Worm (Caenorhabditis elegans) whole organism, mixed stage, embryonic: Measurements from ENCODE around the gene F32D8.8.

Experiments
- M03D4.4 ChIP-seq: sonication (generic microtip); optimal IDR thresholded peaks from 2 replicates; lab custom pipeline; 2017; ENCODE audit warnings: mild to moderate bottlenecking, missing genetic modification characterization, missing compliant biosample characterization
- bed-3 ChIP-seq: fragments of 200-800 bp; sonication (Bioruptor generic); optimal IDR thresholded peaks from 3 replicates; lab custom pipeline; 2018; ENCODE audit warnings: mild to moderate bottlenecking, missing genetic modification characterization, moderate library complexity, missing compliant biosample characterization
- blmp-1 ChIP-seq: fragments of 150-350 bp; optimal IDR thresholded peaks from 2 replicates; lab custom pipeline; 2014; ENCODE audit warnings: missing biosample characterization, missing genetic modification characterization
- ceh-39 ChIP-seq: fragments of 150-350 bp; optimal IDR thresholded peaks from 2 replicates; lab custom pipeline; 2014; ENCODE audit warnings: missing biosample characterization, missing genetic modification characterization
- ceh-43 ChIP-seq: fragments of 200-800 bp; sonication (Bioruptor generic); optimal IDR thresholded peaks from 2 replicates; lab custom pipeline; 2018; ENCODE audit warnings: mild to moderate bottlenecking, missing genetic modification characterization, moderate library complexity, missing compliant biosample characterization
- ceh-83 ChIP-seq: fragments of 200-800 bp; sonication (Bioruptor generic); optimal IDR thresholded peaks from 2 replicates; lab custom pipeline; 2018; ENCODE audit warnings: mild to moderate bottlenecking, missing genetic modification characterization, missing compliant biosample characterization
- ces-1 ChIP-seq: fragments of 150-350 bp; optimal IDR thresholded peaks from 2 replicates; lab custom pipeline; 2014; ENCODE audit warnings: missing biosample characterization, missing genetic modification reagents, missing genetic modification characterization
- cnd-1 ChIP-seq: fragments of 200-800 bp; sonication (Bioruptor generic); optimal IDR thresholded peaks from 2 replicates; lab custom pipeline; 2018; ENCODE audit warnings: mild to moderate bottlenecking, missing genetic modification characterization, missing compliant biosample characterization
- drap-1 ChIP-seq: fragments of 200-800 bp; sonication (Bioruptor generic); optimal IDR thresholded peaks from 3 replicates; lab custom pipeline; 2018; ENCODE audit warnings: mild to moderate bottlenecking, missing genetic modification characterization, missing compliant biosample characterization
- elt-1 ChIP-seq: sonication (generic microtip); optimal IDR thresholded peaks from 2 replicates; lab custom pipeline; 2017; ENCODE audit warnings: missing genetic modification characterization, mild to moderate bottlenecking, missing compliant biosample characterization, antibody characterized with exemption, moderate library complexity, borderline replicate concordance; ENCODE audit not compliant: insufficient read depth
- elt-3 ChIP-seq: fragments of 150-350 bp; optimal IDR thresholded peaks from 2 replicates; lab custom pipeline; 2014; ENCODE audit warnings: missing biosample characterization, missing genetic modification characterization
- flh-1 ChIP-seq: fragments of 200-800 bp; sonication (Bioruptor generic); optimal IDR thresholded peaks from 2 replicates; lab custom pipeline; 2018; ENCODE audit warnings: mild to moderate bottlenecking, missing genetic modification characterization, moderate library complexity, missing compliant biosample characterization
- ham-2 ChIP-seq: fragments of 200-800 bp; sonication (Bioruptor generic); optimal IDR thresholded peaks from 2 replicates; lab custom pipeline; 2018; ENCODE audit warnings: mild to moderate bottlenecking, missing genetic modification characterization, missing compliant biosample characterization
- hlh-1 ChIP-seq: fragments of 150-350 bp; optimal IDR thresholded peaks from 2 replicates; lab custom pipeline; 2014; ENCODE audit warnings: missing biosample characterization, missing genetic modification reagents, missing genetic modification characterization
- lin-13 ChIP-seq: fragments of 150-350 bp; optimal IDR thresholded peaks from 2 replicates; lab custom pipeline; 2014; ENCODE audit warnings: missing biosample characterization, missing genetic modification characterization
- lin-32 ChIP-seq: fragments of 200-800 bp; sonication (Bioruptor generic); optimal IDR thresholded peaks from 2 replicates; lab custom pipeline; 2018; ENCODE audit warnings: mild to moderate bottlenecking, missing genetic modification characterization, missing compliant biosample characterization
- lsy-2 ChIP-seq: fragments of 150-350 bp; optimal IDR thresholded peaks from 2 replicates; lab custom pipeline; 2014; ENCODE audit warnings: missing biosample characterization, missing genetic modification characterization
- mab-5 ChIP-seq: fragments of 150-350 bp; optimal IDR thresholded peaks from 2 replicates; lab custom pipeline; 2014; ENCODE audit warnings: missing biosample characterization, missing genetic modification characterization
- nhr-12 ChIP-seq: fragments of 150-350 bp; optimal IDR thresholded peaks from 2 replicates; lab custom pipeline; 2014; ENCODE audit warnings: missing biosample characterization, missing genetic modification characterization
- pha-4 ChIP-seq: fragments of 150-350 bp; optimal IDR thresholded peaks from 2 replicates; lab custom pipeline; 2018; ENCODE audit warnings: missing biosample characterization, missing genetic modification reagents, missing genetic modification characterization
- sem-2 ChIP-seq: fragments of 200-800 bp; sonication (Bioruptor generic); optimal IDR thresholded peaks from 2 replicates; lab custom pipeline; 2018; ENCODE audit warnings: mild to moderate bottlenecking, missing genetic modification characterization, missing compliant biosample characterization
- snpc-4 ChIP-seq: fragments of 150-350 bp; optimal IDR thresholded peaks from 2 replicates; lab custom pipeline; 2014; ENCODE audit warnings: missing biosample characterization, missing genetic modification characterization
- sptf-1 ChIP-seq: sonication (generic microtip); optimal IDR thresholded peaks from 2 replicates; lab custom pipeline; 2017; ENCODE audit warnings: mild to moderate bottlenecking, missing genetic modification characterization, moderate library complexity, missing compliant biosample characterization
- tbx-8 ChIP-seq: fragments of 200-800 bp; sonication (Bioruptor generic); optimal IDR thresholded peaks from 2 replicates; lab custom pipeline; 2018; ENCODE audit warnings: mild to moderate bottlenecking, missing genetic modification characterization, moderate library complexity, missing compliant biosample characterization
- unc-120 ChIP-seq: sonication (generic microtip); optimal IDR thresholded peaks from 2 replicates; lab custom pipeline; 2017; ENCODE audit warnings: missing genetic modification characterization, missing compliant biosample characterization; ENCODE audit not compliant: poor library complexity, severe bottlenecking
- unc-62 ChIP-seq: fragments of 150-350 bp; optimal IDR thresholded peaks from 2 replicates; lab custom pipeline; 2014; ENCODE audit warnings: missing biosample characterization, missing genetic modification reagents, missing genetic modification characterization
- ztf-11 ChIP-seq: fragments of 150-350 bp; optimal IDR thresholded peaks from 2 replicates; lab custom pipeline; 2014; ENCODE audit warnings: missing biosample characterization, missing genetic modification characterization

F32D8.8 gene

ce11 chrV:10883478-10883877 lies 19.1 kb downstream of the F32D8.8 start, which contains the start of gene F32D8.2:
Gene F32D8.2, plus strand, starts transcription at chrV:10883778.
- TF ChIP-seq nhr-12 (tag; lab: Kevin White, UChicago) = no peak
- no peak for TF ChIP-seq unc-62 (GFP tag; lab: Kevin White, UChicago)
- no peak for TF ChIP-seq sem-2
- TF ChIP-seq flh-1 = no peak
- no peak for TF ChIP-seq elt-1 (tag; lab: Kevin White, UChicago)
- TF ChIP-seq tbx-8 (GFP tag; lab: Kevin White, UChicago) = no peak
- TF ChIP-seq lin-32 (GFP tag; lab: Kevin White, UChicago) = no peak
- TF ChIP-seq hlh-1 (tag; lab: Kevin White, UChicago) = no peak
- no peak for TF ChIP-seq ceh-43 (GFP tag; lab: Kevin White, UChicago)
- TF ChIP-seq mab-5 (tag; lab: Kevin White, UChicago) = no peak
- no peak for TF ChIP-seq cnd-1 (tag; lab: Kevin White, UChicago)
- TF ChIP-seq elt-3 = no peak
- no peak for TF ChIP-seq drap-1 (GFP tag; lab: Kevin White, UChicago)
- TF ChIP-seq lsy-2 = no peak
- TF ChIP-seq ces-1 (GFP tag; lab: Kevin White, UChicago) = no peak
- TF ChIP-seq blmp-1 (tag; lab: Kevin White, UChicago) = no peak
- TF ChIP-seq ham-2 (GFP tag; lab: Kevin White, UChicago) = no peak
- no peak for TF ChIP-seq ceh-83
- TF ChIP-seq bed-3 (GFP tag; lab: Kevin White, UChicago) = no peak
- TF ChIP-seq, all 35 proteins: peak for 0

ce11 chrV:10880138-10880882 lies 22.3 kb downstream of the F32D8.8 start, which contains the start of gene F32D8.1:
Gene F32D8.1, plus strand, starts transcription at chrV:10880832.
- TF ChIP-seq ces-1 (GFP tag; lab: Kevin White, UChicago) = peak; percentile 97
- TF ChIP-seq ceh-39 (tag; lab: Kevin White, UChicago) = no peak
- no peak for TF ChIP-seq lin-13 (tag; lab: Kevin White, UChicago)
- TF ChIP-seq ztf-11 (tag; lab: Kevin White, UChicago) = no peak
- TF ChIP-seq pha-4 (tag; lab: Kevin White, UChicago) = no peak
- TF ChIP-seq sptf-1 (tag; lab: Kevin White, UChicago) = no peak
- TF ChIP-seq snpc-4 (tag; lab: Kevin White, UChicago) = no peak

ce11 chrV:10877808-10878600 lies 24.6 kb downstream of the F32D8.8 start:
- no peak for TF ChIP-seq drap-1 (GFP tag; lab: Kevin White, UChicago)
- TF ChIP-seq ceh-43 (GFP tag; lab: Kevin White, UChicago) = no peak

ce11 chrV:10876512-10876911 lies 26.1 kb downstream of the F32D8.8 start:
- TF ChIP-seq ceh-39 (tag; lab: Kevin White, UChicago) (no peak), unc-120 (no peak), lin-13 (tag; lab: Kevin White, UChicago) (no peak), snpc-4 (tag; lab: Kevin White, UChicago) (no peak), M03D4.4 (tag; lab: Kevin White, UChicago) (no peak), ceh-83 (no peak), elt-1 (tag; lab: Kevin White, UChicago) (no peak)

ce11 chrV:10874938-10875599 lies 27.5 kb downstream of the F32D8.8 start:
- TF ChIP-seq pha-4 (tag; lab: Kevin White, UChicago) (no peak), ces-1 (GFP tag; lab: Kevin White, UChicago) (peak; percentile 67)
